Worm (Caenorhabditis elegans): ENCODE results near the gene C24H12.1.

The C24H12.1 gene

DNA sequence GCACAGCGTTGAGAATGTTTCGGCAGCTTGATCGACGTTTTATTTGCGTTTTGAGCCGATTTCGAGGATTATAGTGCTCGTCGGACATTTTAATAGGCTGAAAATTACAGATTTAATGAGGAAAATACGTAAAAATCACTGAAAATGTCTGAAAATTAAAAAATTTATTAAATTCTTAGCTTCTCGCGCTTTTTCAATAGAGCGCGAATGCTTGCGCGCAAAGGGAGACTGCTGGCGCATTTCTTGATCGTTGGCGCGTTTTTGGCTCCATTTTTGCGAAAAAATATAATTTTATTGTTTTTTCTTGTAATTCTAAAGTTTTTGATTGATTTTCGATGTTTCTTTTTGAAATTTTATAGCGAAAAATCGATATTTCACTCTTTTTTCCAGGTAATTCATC, 30.4 kb upstream of the C24H12.1 start, which contains the start of the genes dnsn-1 and C24H12.4:
dnsn-1 (minus strand) TSS at position 101 of the 400 bp plus-strand sequence.
C24H12.4 (plus strand) TSS at position 391 of the 400 bp plus-strand sequence.
- TF ChIP-seq snpc-4 (tag; optimal IDR thresholded peaks at IDR 0.05) (peak; percentile 89), ZK546.5 (tag; optimal IDR thresholded peaks at IDR 0.05) (no peak), skn-1 (tag; optimal IDR thresholded peaks at IDR 0.05) (peak; percentile 84), mml-1 (tag; optimal IDR thresholded peaks at IDR 0.05) (no peak), ceh-9 (tag; optimal IDR thresholded peaks at IDR 0.05) (no peak), elt-3 (tag; optimal IDR thresholded peaks at IDR 0.05) (no peak), nhr-67 (tag; optimal IDR thresholded peaks at IDR 0.05) (no peak), elt-2 (tag; optimal IDR thresholded peaks at IDR 0.05) (peak; percentile 63), fos-1 (tag; optimal IDR thresholded peaks at IDR 0.05) (no peak), nhr-76 (tag; optimal IDR thresholded peaks at IDR 0.05) (peak; percentile 33), lin-39 (tag; optimal IDR thresholded peaks at IDR 0.05) (peak; percentile 70), lin-15B (tag; optimal IDR thresholded peaks at IDR 0.05) (peak; percentile 99), eor-1 (tag; optimal IDR thresholded peaks at IDR 0.05) (no peak), aly-2 (tag; optimal IDR thresholded peaks at IDR 0.05) (no peak), nhr-25 (tag; optimal IDR thresholded peaks at IDR 0.05) (peak; percentile 61), unc-39 (tag; optimal IDR thresholded peaks at IDR 0.05) (no peak), nhr-237 (tag; optimal IDR thresholded peaks at IDR 0.05) (no peak), pha-4 (tag; optimal IDR thresholded peaks at IDR 0.05) (peak; percentile 97), nhr-12 (tag; optimal IDR thresholded peaks at IDR 0.05) (no peak), egl-27 (tag; optimal IDR thresholded peaks at IDR 0.05) (no peak), lsy-12 (tag; optimal IDR thresholded peaks at IDR 0.05) (peak; percentile 76), ceh-16 (tag; optimal IDR thresholded peaks at IDR 0.05) (peak; percentile 8), sea-2 (GFP tag; optimal IDR thresholded peaks at IDR 0.05) (no peak), tbx-2 (tag; optimal IDR thresholded peaks at IDR 0.05) (peak; percentile 79), nfya-1 (tag; optimal IDR thresholded peaks at IDR 0.05; ENCODE audit: insufficient read depth) (peak; percentile 94), unc-62 (GFP tag; optimal IDR thresholded peaks at IDR 0.05) (peak; percentile 27), ztf-4 (tag; optimal IDR thresholded peaks at IDR 0.05) (no peak), nhr-28 (tag; optimal IDR thresholded peaks at IDR 0.05) (no peak), zag-1 (tag; optimal IDR thresholded peaks at IDR 0.05) (peak; percentile 26), hmg-11 (tag; optimal IDR thresholded peaks at IDR 0.05) (peak; percentile 66), R02D3.7 (tag; optimal IDR thresholded peaks at IDR 0.05) (peak; percentile 82), nhr-77 (tag; optimal IDR thresholded peaks at IDR 0.05) (peak; percentile 29), fkh-10 (GFP tag; optimal IDR thresholded peaks at IDR 0.05) (no peak), ceh-28 (tag; optimal IDR thresholded peaks at IDR 0.05) (peak; percentile 78), fkh-2 (tag; optimal IDR thresholded peaks at IDR 0.05) (peak; percentile 34), daf-12 (tag; optimal IDR thresholded peaks at IDR 0.05) (no peak), nhr-23 (tag; optimal IDR thresholded peaks at IDR 0.05) (peak; percentile 95), ztf-11 (tag; optimal IDR thresholded peaks at IDR 0.05) (no peak), pqm-1 (tag; optimal IDR thresholded peaks at IDR 0.05) (peak; percentile 68), mdl-1 (tag; optimal IDR thresholded peaks at IDR 0.05) (no peak), jun-1 (tag; optimal IDR thresholded peaks at IDR 0.05) (peak; percentile 64), egl-5 (tag; optimal IDR thresholded peaks at IDR 0.05) (peak; percentile 64), elt-1 (tag; optimal IDR thresholded peaks at IDR 0.05) (peak; percentile 16), nhr-43 (tag; optimal IDR thresholded peaks at IDR 0.05; ENCODE audit: poor library complexity, severe bottlenecking) (peak; percentile 90), nhr-11 (tag; optimal IDR thresholded peaks at IDR 0.05) (peak; percentile 15), ama-1 (optimal IDR thresholded peaks at IDR 0.05) (no peak), ceh-82 (tag; optimal IDR thresholded peaks at IDR 0.05) (peak; percentile 30)
